Worm (Caenorhabditis elegans) whole organism, late embryonic: ENCODE data around the gene F21D9.3.

ENCODE experiments used
- F13H6.1 ChIP-seq: sonication (generic microtip); optimal IDR thresholded peaks from 2 replicates; lab custom pipeline; 2016; ENCODE audit warnings: missing genetic modification characterization, missing compliant biosample characterization
- T23F11.4 ChIP-seq: fragments of 200-800 bp; sonication (Bioruptor generic); optimal IDR thresholded peaks from 2 replicates; lab custom pipeline; 2018; ENCODE audit warnings: mild to moderate bottlenecking, missing genetic modification characterization, missing compliant biosample characterization
- ama-1 ChIP-seq: fragments of 150-350 bp; optimal IDR thresholded peaks from 2 replicates; lab custom pipeline; 2014
- ceh-19 ChIP-seq: fragments of 200-800 bp; sonication (Bioruptor generic); optimal IDR thresholded peaks from 2 replicates; lab custom pipeline; 2018; ENCODE audit warnings: mild to moderate bottlenecking, missing genetic modification characterization, missing compliant biosample characterization
- dve-1 ChIP-seq: sonication (generic microtip); optimal IDR thresholded peaks from 2 replicates; lab custom pipeline; 2017; ENCODE audit warnings: antibody characterized with exemption, mild to moderate bottlenecking, missing genetic modification characterization, missing compliant biosample characterization
- ets-4 ChIP-seq: sonication (generic microtip); optimal IDR thresholded peaks from 2 replicates; lab custom pipeline; 2016; ENCODE audit warnings: missing genetic modification characterization, missing compliant biosample characterization
- fkh-10 ChIP-seq: fragments of 150-350 bp; optimal IDR thresholded peaks from 2 replicates; lab custom pipeline; 2014; ENCODE audit warnings: missing biosample characterization, missing genetic modification reagents, missing genetic modification characterization
- nhr-232 ChIP-seq: sonication (generic microtip); optimal IDR thresholded peaks from 2 replicates; lab custom pipeline; 2016; ENCODE audit warnings: missing genetic modification characterization, missing compliant biosample characterization
- pag-3 ChIP-seq: sonication (generic microtip); optimal IDR thresholded peaks from 2 replicates; lab custom pipeline; 2016; ENCODE audit warnings: missing compliant biosample characterization, missing genetic modification characterization, borderline replicate concordance
- ztf-16 ChIP-seq: sonication (generic microtip); optimal IDR thresholded peaks from 2 replicates; lab custom pipeline; 2017; ENCODE audit warnings: missing genetic modification characterization, missing compliant biosample characterization

ce11 chrV:19262349-19262748, 4.8 kb upstream of the F21D9.3 start, which contains the start of gene F21D9.2:
- no peak for TF ChIP-seq ama-1 (lab: Kevin White, UChicago)
- TF ChIP-seq T23F11.4 (GFP tag; lab: Kevin White, UChicago), result no peak
- no peak for TF ChIP-seq F13H6.1 (tag; lab: Kevin White, UChicago)
- TF ChIP-seq nhr-232, result no peak
- no peak for TF ChIP-seq pag-3 (tag; lab: Kevin White, UChicago)
- TF ChIP-seq fkh-10 (GFP tag; lab: Kevin White, UChicago), result no peak
- TF ChIP-seq ets-4 (tag; lab: Kevin White, UChicago), result no peak
- TF ChIP-seq dve-1 (tag; lab: Kevin White, UChicago), result no peak
- no peak for TF ChIP-seq ceh-19 (GFP tag; lab: Kevin White, UChicago)
- no peak for TF ChIP-seq ztf-16 (tag; lab: Kevin White, UChicago)
